Worm (Caenorhabditis elegans) whole organism, young adult: Measurements from ENCODE around the gene cysl-4.

Experiments used
- F49E8.2 ChIP-seq: sonication (generic microtip); optimal IDR thresholded peaks from 3 replicates; lab custom pipeline; 2017; ENCODE audit warnings: missing genetic modification characterization, mild to moderate bottlenecking, missing compliant biosample characterization, antibody characterized with exemption, moderate library complexity; ENCODE audit not compliant: insufficient read depth
- Y79H2A.3 ChIP-seq: fragments of 200-800 bp; sonication (Bioruptor generic); conservative IDR thresholded peaks from 2 replicates; pipeline ENCODE4 v1.3.6; 2022; ENCODE audit warnings: missing genetic modification reagents, missing genetic modification characterization, missing compliant biosample characterization
- aptf-3 ChIP-seq: fragments of 200-800 bp; sonication (Bioruptor generic); IDR thresholded peaks from 2 replicates; pipeline ENCODE4 v1.3.6; 2022; ENCODE audit warnings: missing genetic modification characterization, missing compliant biosample characterization
- ccch-3 ChIP-seq: fragments of 200-800 bp; sonication (Bioruptor generic); optimal IDR thresholded peaks from 2 replicates; lab custom pipeline; 2018; ENCODE audit warnings: mild to moderate bottlenecking, missing genetic modification characterization, missing compliant biosample characterization
- dox-1 ChIP-seq: fragments of 200-800 bp; sonication (Bioruptor generic); IDR thresholded peaks from 2 replicates; pipeline ENCODE4 v1.3.6; 2022; ENCODE audit warnings: missing genetic modification reagents, missing genetic modification characterization, missing compliant biosample characterization
- dpl-1 ChIP-seq: fragments of 150-350 bp; optimal IDR thresholded peaks from 2 replicates; lab custom pipeline; 2014; ENCODE audit warnings: missing biosample characterization, missing genetic modification reagents, missing genetic modification characterization
- let-607 ChIP-seq, 2 experiments: fragments of 200-800 bp in 1 of 2; sonication (Bioruptor generic) in 1 of 2; sonication (generic microtip) in 1 of 2; optimal IDR thresholded peaks; 2 replicates each; lab custom pipeline; 2016 to 2018; ENCODE audit warnings: mild to moderate bottlenecking in 2 of 2, missing compliant biosample characterization in 2 of 2, missing genetic modification characterization in 2 of 2, moderate library complexity in 2 of 2, missing genotype in 1 of 2
- madf-3 ChIP-seq: fragments of 200-800 bp; sonication (Bioruptor generic); IDR thresholded peaks from 2 replicates; pipeline ENCODE4 v1.3.6; 2022; ENCODE audit warnings: missing genetic modification reagents, missing genetic modification characterization, missing compliant biosample characterization
- mel-28 ChIP-seq: sonication (generic microtip); optimal IDR thresholded peaks from 2 replicates; lab custom pipeline; 2016; ENCODE audit warnings: borderline replicate concordance, mild to moderate bottlenecking, missing genetic modification characterization, missing compliant biosample characterization
- snpc-1.1 ChIP-seq: sonication (generic microtip); optimal IDR thresholded peaks from 2 replicates; lab custom pipeline; 2017; ENCODE audit warnings: missing genetic modification characterization, mild to moderate bottlenecking, missing compliant biosample characterization, antibody characterized with exemption, moderate library complexity, missing genotype, missing genetic modification reagents; ENCODE audit not compliant: insufficient read depth
- snpc-4 ChIP-seq, 5 experiments: fragments of 150-350 bp in 1 of 5; sonication (generic microtip) in 4 of 5; optimal IDR thresholded peaks; 2 replicates each; lab custom pipeline; 2014 to 2018; ENCODE audit warnings: missing genetic modification characterization in 5 of 5, missing biosample characterization in 3 of 5, antibody characterized with exemption in 2 of 5, mild to moderate bottlenecking in 2 of 5, missing compliant biosample characterization in 2 of 5, missing genotype in 2 of 5, moderate library complexity in 2 of 5, missing genetic modification reagents in 1 of 5
- somi-1 ChIP-seq: fragments of 200-800 bp; sonication (Bioruptor generic); optimal IDR thresholded peaks from 2 replicates; lab custom pipeline; 2018; ENCODE audit warnings: mild to moderate bottlenecking, missing genetic modification characterization, missing compliant biosample characterization
- ztf-18 ChIP-seq: sonication (generic microtip); optimal IDR thresholded peaks from 2 replicates; lab custom pipeline; 2016; ENCODE audit warnings: missing genotype, mild to moderate bottlenecking, missing genetic modification characterization, missing compliant biosample characterization

- TF ChIP-seq dpl-1 (no peak), aptf-3 (GFP tag; lab: Robert Waterston, UW) (no peak), Y79H2A.3 (GFP tag; lab: Robert Waterston, UW) (no peak), madf-3 (GFP tag; lab: Robert Waterston, UW) (no peak), dox-1 (no peak), mel-28 (no peak), ztf-18 (no peak), somi-1 (GFP tag; lab: Kevin White, UChicago) (no peak), F49E8.2 (tag; lab: Kevin White, UChicago) (no peak), let-607 (tag; optimal IDR thresholded peaks at IDR 0.05; lab: Kevin White, UChicago) (no peak), snpc-4 (GFP tag; optimal IDR thresholded peaks at IDR 0.05; lab: Kevin White, UChicago) (no peak), snpc-4 (tag; optimal IDR thresholded peaks at IDR 0.05; lab: Kevin White, UChicago) (no peak), ccch-3 (GFP tag; lab: Kevin White, UChicago) (no peak), snpc-1.1 (tag; lab: Kevin White, UChicago) (no peak)
These were observed 7.0 kb downstream of the cysl-4 start, which contains the start of gene F59A7.7 for ce11 chrV:2011777-2012176.
